Fruit fly (Drosophila melanogaster) whole organism, embryonic: Measurements from ENCODE around the gene CG34408.

Experiments used
- C15 ChIP-seq: fragments of 200-800 bp; sonication (Bioruptor generic); IDR thresholded peaks from 3 replicates; pipeline ENCODE4 v1.3.6; 2022; ENCODE audit warnings: missing biosample characterization, missing genetic modification characterization
- CG10959 ChIP-seq: fragments of 200-800 bp; sonication (Bioruptor generic); IDR thresholded peaks from 2 replicates; pipeline ENCODE4 v1.3.6; 2022; ENCODE audit warnings: missing biosample characterization, missing genetic modification characterization
- CG11085 ChIP-seq: fragments of 200-800 bp; sonication (Bioruptor generic); IDR thresholded peaks from 2 replicates; pipeline ENCODE4 v1.3.6; 2022; ENCODE audit warnings: missing biosample characterization, missing genetic modification characterization
- CG11456 ChIP-seq: fragments of 200-800 bp; sonication (Bioruptor generic); IDR thresholded peaks from 3 replicates; pipeline ENCODE4 v1.3.6; 2022; ENCODE audit warnings: missing biosample characterization, missing genetic modification characterization
- CG12659 ChIP-seq: fragments of 200-800 bp; sonication (Bioruptor generic); optimal IDR thresholded peaks from 3 replicates; lab custom pipeline; 2017; ENCODE audit warnings: mild to moderate bottlenecking, missing biosample characterization, missing genetic modification reagents, missing genetic modification characterization
- CG14441 ChIP-seq: fragments of 200-800 bp; sonication (Bioruptor generic); IDR thresholded peaks from 2 replicates; pipeline ENCODE4 v1.3.6; 2022; ENCODE audit warnings: missing biosample characterization, missing genetic modification characterization
- CG15073 ChIP-seq: fragments of 200-800 bp; sonication (Bioruptor generic); optimal IDR thresholded peaks from 2 replicates; lab custom pipeline; 2016; ENCODE audit warnings: missing biosample characterization, missing genetic modification characterization
- CG1529 ChIP-seq: fragments of 200-800 bp; sonication (Bioruptor generic); optimal IDR thresholded peaks from 3 replicates; lab custom pipeline; 2018; ENCODE audit warnings: missing biosample characterization, missing genetic modification characterization
- CG1602 ChIP-seq: fragments of 200-800 bp; sonication (Bioruptor generic); optimal IDR thresholded peaks from 3 replicates; lab custom pipeline; 2016; ENCODE audit warnings: missing biosample characterization, missing genetic modification characterization
- CG17186 ChIP-seq: fragments of 200-800 bp; sonication (Bioruptor generic); optimal IDR thresholded peaks from 3 replicates; lab custom pipeline; 2017; ENCODE audit warnings: missing biosample characterization, missing genetic modification reagents, missing genetic modification characterization
- CG17328 ChIP-seq: fragments of 200-800 bp; sonication (Bioruptor generic); IDR thresholded peaks from 2 replicates; pipeline ENCODE4 v1.3.6; 2022; ENCODE audit warnings: missing biosample characterization, missing genetic modification characterization
- CG2120 ChIP-seq: fragments of 200-800 bp; sonication (Bioruptor generic); optimal IDR thresholded peaks from 3 replicates; lab custom pipeline; 2016; ENCODE audit warnings: missing biosample characterization, missing genetic modification characterization
- CG31388 ChIP-seq: fragments of 200-800 bp; sonication (Bioruptor generic); optimal IDR thresholded peaks from 2 replicates; lab custom pipeline; 2016; ENCODE audit warnings: missing biosample characterization, missing genetic modification characterization
- CG34376 ChIP-seq: fragments of 200-800 bp; sonication (Bioruptor generic); optimal IDR thresholded peaks from 2 replicates; lab custom pipeline; 2018; ENCODE audit warnings: missing biosample characterization, mild to moderate bottlenecking, missing genetic modification characterization
- CG3847 ChIP-seq: fragments of 200-800 bp; sonication (Bioruptor generic); IDR thresholded peaks from 2 replicates; pipeline ENCODE4 v1.3.6; 2022; ENCODE audit warnings: missing biosample characterization, missing genetic modification characterization
- CG4282 ChIP-seq: fragments of 200-800 bp; sonication (Bioruptor generic); optimal IDR thresholded peaks from 2 replicates; lab custom pipeline; 2016; ENCODE audit warnings: missing biosample characterization, missing genetic modification characterization
- CG6175 ChIP-seq: fragments of 200-800 bp; sonication (Bioruptor generic); IDR thresholded peaks from 3 replicates; pipeline ENCODE4 v1.3.6; 2022; ENCODE audit warnings: missing biosample characterization, missing genetic modification characterization
- CoRest ChIP-seq: fragments of 200-800 bp; sonication (Bioruptor generic); optimal IDR thresholded peaks from 3 replicates; lab custom pipeline; 2018; ENCODE audit warnings: missing biosample characterization, mild to moderate bottlenecking, missing genetic modification characterization, moderate library complexity
- D ChIP-seq, 2 experiments: fragments of 200-800 bp in 1 of 2; fragments of >200 bp in 1 of 2; sonication (Bioruptor generic) in 1 of 2; optimal IDR thresholded peaks; 2 replicates in 1 of 2; 3 replicates in 1 of 2; lab custom pipeline; 2017; ENCODE audit warnings: mild to moderate bottlenecking in 1 of 2, missing biosample characterization in 1 of 2, missing genetic modification characterization in 1 of 2, missing genetic modification reagents in 1 of 2
- Deaf1 ChIP-seq: fragments of 200-800 bp; optimal IDR thresholded peaks from 3 replicates; lab custom pipeline; 2019; ENCODE audit warnings: missing biosample characterization, mild to moderate bottlenecking, missing genetic modification characterization, moderate library complexity
- Ets97D ChIP-seq: fragments of 200-800 bp; sonication (Bioruptor generic); optimal IDR thresholded peaks from 3 replicates; lab custom pipeline; 2016; ENCODE audit warnings: missing biosample characterization, missing genetic modification characterization
- GATAe ChIP-seq: fragments of 200-800 bp; sonication (Bioruptor generic); conservative IDR thresholded peaks from 2 replicates; pipeline ENCODE4 v1.3.6; 2022; ENCODE audit warnings: missing biosample characterization, missing genetic modification characterization
- HLH3B ChIP-seq: fragments of 200-800 bp; sonication (Bioruptor generic); IDR thresholded peaks from 2 replicates; pipeline ENCODE4 v1.3.6; 2022; ENCODE audit warnings: missing biosample characterization, missing genetic modification characterization
- Jarid2 ChIP-seq: fragments of 200-800 bp; sonication (Bioruptor generic); optimal IDR thresholded peaks from 3 replicates; lab custom pipeline; 2017; ENCODE audit warnings: mild to moderate bottlenecking, missing biosample characterization, missing genetic modification reagents, missing genetic modification characterization
- Lhr ChIP-seq: fragments of 200-800 bp; sonication (Bioruptor generic); optimal IDR thresholded peaks from 3 replicates; lab custom pipeline; 2017; ENCODE audit warnings: mild to moderate bottlenecking, missing biosample characterization, missing genetic modification reagents, missing genetic modification characterization
- MTF-1 ChIP-seq: fragments of 200-800 bp; sonication (Bioruptor generic); optimal IDR thresholded peaks from 2 replicates; lab custom pipeline; 2018; ENCODE audit warnings: missing biosample characterization, mild to moderate bottlenecking, missing genetic modification characterization, borderline replicate concordance
- Oaz ChIP-seq: fragments of 200-800 bp; sonication (Bioruptor generic); IDR thresholded peaks from 2 replicates; pipeline ENCODE4 v1.3.6; 2022; ENCODE audit warnings: missing biosample characterization, missing genetic modification characterization
- Sin3A ChIP-seq: fragments of >200 bp; optimal IDR thresholded peaks from 2 replicates; lab custom pipeline; 2018
- TFAM ChIP-seq: fragments of 200-800 bp; sonication (Bioruptor generic); optimal IDR thresholded peaks from 2 replicates; lab custom pipeline; 2017; ENCODE audit warnings: missing biosample characterization, missing genetic modification characterization, inconsistent platforms
- Usf ChIP-seq: fragments of 200-800 bp; sonication (Bioruptor generic); optimal IDR thresholded peaks from 2 replicates; lab custom pipeline; 2017; ENCODE audit warnings: missing genotype, missing biosample characterization, missing genetic modification characterization
- Xrp1 ChIP-seq: fragments of 200-800 bp; sonication (Bioruptor generic); IDR thresholded peaks from 2 replicates; pipeline ENCODE4 v1.3.6; 2022; ENCODE audit warnings: missing biosample characterization, missing genetic modification characterization
- chif ChIP-seq, 2 experiments: fragments of 200-800 bp; sonication (Bioruptor generic); optimal IDR thresholded peaks; 3 replicates each; lab custom pipeline; 2016; ENCODE audit warnings: missing biosample characterization in 2 of 2, missing genetic modification characterization in 2 of 2
- chm ChIP-seq: fragments of 200-800 bp; sonication (Bioruptor generic); IDR thresholded peaks from 2 replicates; pipeline ENCODE4 v1.3.6; 2022; ENCODE audit warnings: missing biosample characterization, missing genetic modification characterization
- crc ChIP-seq: fragments of 200-800 bp; sonication (Bioruptor generic); optimal IDR thresholded peaks from 2 replicates; lab custom pipeline; 2016; ENCODE audit warnings: missing biosample characterization, missing genetic modification characterization
- en ChIP-seq: fragments of 200-800 bp; sonication (Bioruptor generic); optimal IDR thresholded peaks from 2 replicates; lab custom pipeline; 2016; ENCODE audit warnings: missing biosample characterization, missing genetic modification characterization
- ewg ChIP-seq: fragments of 200-800 bp; sonication (Bioruptor generic); optimal IDR thresholded peaks from 3 replicates; lab custom pipeline; 2017; ENCODE audit warnings: mild to moderate bottlenecking, missing biosample characterization, missing genetic modification reagents, missing genetic modification characterization
- hb ChIP-seq: fragments of 200-800 bp; sonication (Bioruptor generic); IDR thresholded peaks from 3 replicates; pipeline ENCODE4 v1.3.6; 2022; ENCODE audit warnings: missing biosample characterization, missing genetic modification characterization; ENCODE audit not compliant: partially characterized antibody
- lov ChIP-seq, 2 experiments: fragments of 200-800 bp in 1 of 2; fragments of >200 bp in 1 of 2; sonication (Bioruptor generic) in 1 of 2; IDR thresholded peaks in 1 of 2; optimal IDR thresholded peaks in 1 of 2; 2 replicates in 1 of 2; 3 replicates in 1 of 2; pipeline versions ENCODE4 v1.3.6 to Lab custom; 2017 to 2022; ENCODE audit warnings: missing biosample characterization in 1 of 2, missing genetic modification characterization in 1 of 2
- maf-S ChIP-seq: fragments of 200-800 bp; sonication (Bioruptor generic); optimal IDR thresholded peaks from 2 replicates; lab custom pipeline; 2016; ENCODE audit warnings: missing biosample characterization, missing genetic modification characterization
- nom ChIP-seq: fragments of 200-800 bp; sonication (Bioruptor generic); optimal IDR thresholded peaks from 2 replicates; lab custom pipeline; 2017; ENCODE audit warnings: missing biosample characterization, missing genetic modification characterization, mild to moderate bottlenecking, moderate library complexity, missing genetic modification reagents
- odd ChIP-seq: fragments of 200-800 bp; sonication (Bioruptor generic); optimal IDR thresholded peaks from 2 replicates; lab custom pipeline; 2017; ENCODE audit warnings: missing biosample characterization, mild to moderate bottlenecking, missing genetic modification characterization
- pan ChIP-seq, 4 experiments: fragments of >200 bp in 3 of 4; fragments of 200-800 bp in 1 of 4; sonication (Bioruptor generic) in 1 of 4; optimal IDR thresholded peaks in 3 of 4; IDR thresholded peaks in 1 of 4; 2 replicates each; pipeline versions ENCODE4 v1.3.6 to Lab custom; 2017 to 2022; ENCODE audit warnings: missing biosample characterization in 2 of 4, missing genetic modification characterization in 2 of 4, mixed read lengths in 1 of 4
- psq ChIP-seq: fragments of 200-800 bp; sonication (Bioruptor generic); optimal IDR thresholded peaks from 2 replicates; lab custom pipeline; 2017; ENCODE audit warnings: missing biosample characterization, missing genetic modification characterization
- pzg ChIP-seq: fragments of 200-800 bp; sonication (Bioruptor generic); optimal IDR thresholded peaks from 3 replicates; lab custom pipeline; 2018; ENCODE audit warnings: missing biosample characterization, mild to moderate bottlenecking, missing genetic modification characterization, moderate library complexity
- sens ChIP-seq: fragments of 200-800 bp; sonication (Bioruptor generic); peaks from one replicate; lab custom pipeline; 2016; ENCODE audit warnings: missing biosample characterization, missing genetic modification characterization
- sens-2 ChIP-seq: fragments of 200-800 bp; sonication (Bioruptor generic); IDR thresholded peaks from 2 replicates; pipeline ENCODE4 v1.3.6; 2022; ENCODE audit warnings: missing biosample characterization, missing genetic modification characterization
- sim ChIP-seq: fragments of 200-800 bp; sonication (Bioruptor generic); IDR thresholded peaks from 2 replicates; pipeline ENCODE4 v1.3.6; 2022; ENCODE audit warnings: missing biosample characterization, missing genetic modification characterization
- sna ChIP-seq: fragments of 200-800 bp; sonication (Bioruptor generic); IDR thresholded peaks from 2 replicates; pipeline ENCODE4 v1.3.6; 2022; ENCODE audit warnings: missing biosample characterization, missing genetic modification characterization; ENCODE audit not compliant: partially characterized antibody
- wor ChIP-seq: fragments of 200-800 bp; sonication (Bioruptor generic); IDR thresholded peaks from 2 replicates; pipeline ENCODE4 v1.3.6; 2022; ENCODE audit warnings: missing biosample characterization, missing genetic modification characterization
- z ChIP-seq: fragments of 200-800 bp; sonication (Bioruptor generic); IDR thresholded peaks from 3 replicates; pipeline ENCODE4 v1.3.6; 2022; ENCODE audit warnings: missing biosample characterization, missing genetic modification characterization

CG34408 gene

DNA sequence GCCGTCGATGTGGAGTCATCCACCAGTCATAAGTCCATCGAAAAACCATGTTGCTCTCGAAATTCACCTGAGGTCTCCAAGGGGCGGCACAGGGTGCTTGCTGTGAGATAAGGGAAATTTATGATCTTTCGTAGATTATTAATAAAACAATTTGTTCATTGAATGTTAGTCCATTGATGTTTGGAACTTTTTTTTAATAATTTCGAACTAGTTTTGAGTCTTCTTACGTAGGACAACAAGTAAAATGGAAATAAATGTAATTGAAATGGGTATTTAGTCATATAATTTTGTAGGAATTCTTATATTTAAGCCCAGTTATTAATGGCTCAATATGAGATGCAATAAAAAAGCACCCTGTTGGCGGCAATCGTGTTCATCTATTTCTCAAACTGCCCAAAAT is 12.6 kb downstream of the CG34408 start (continued):
- TF ChIP-seq psq (GFP tag; lab: Kevin White, UChicago), result peak; percentile 33
- TF ChIP-seq wor (GFP tag; lab: Robert Waterston, UW), result peak; percentile 41; the same call in 1 of the 2 replicates
- TF ChIP-seq CG4282, result no peak
- TF ChIP-seq CG3847 (GFP tag; lab: Robert Waterston, UW), result peak; percentile 50; the same call in 1 of the 2 replicates
- TF ChIP-seq sens (GFP tag; lab: Kevin White, UChicago), result peak; percentile 91
- TF ChIP-seq pan (optimal IDR thresholded peaks at IDR 0.05; lab: Kevin White, UChicago), result no peak
- peak in 1 of 2 experiments; percentile 72 for TF ChIP-seq pan (GFP tag; optimal IDR thresholded peaks at IDR 0.05 in 1 of 2, IDR thresholded peaks at IDR 0.05 in 1 of 2)
- peak; percentile 63 for TF ChIP-seq ewg (GFP tag; lab: Kevin White, UChicago)
- no peak for TF ChIP-seq CG10959 (GFP tag; lab: Robert Waterston, UW)
- TF ChIP-seq Xrp1, result peak; percentile 69
- TF ChIP-seq C15, result no peak
- peak; percentile 88 for TF ChIP-seq CoRest (tag; lab: Kevin White, UChicago)
- peak; percentile 69 for TF ChIP-seq CG1529 (GFP tag; lab: Kevin White, UChicago)
- TF ChIP-seq D (optimal IDR thresholded peaks at IDR 0.05; lab: Kevin White, UChicago), result no peak
- TF ChIP-seq D (GFP tag; optimal IDR thresholded peaks at IDR 0.05; lab: Kevin White, UChicago), result peak; percentile 69
- TF ChIP-seq sens-2 (GFP tag; lab: Robert Waterston, UW), result no peak
- no peak for TF ChIP-seq lov (optimal IDR thresholded peaks at IDR 0.05; lab: Kevin White, UChicago)
- no peak for TF ChIP-seq lov (GFP tag; IDR thresholded peaks at IDR 0.05; lab: Robert Waterston, UW)
- TF ChIP-seq Deaf1 (tag; lab: Kevin White, UChicago), result no peak
- TF ChIP-seq hb (GFP tag; lab: Robert Waterston, UW), result no peak
- no peak for TF ChIP-seq CG31388 (GFP tag; lab: Kevin White, UChicago)
- peak; percentile 81 for TF ChIP-seq odd (GFP tag; lab: Kevin White, UChicago)
- peak; percentile 54 to 60 for TF ChIP-seq chif (GFP tag; optimal IDR thresholded peaks at IDR 0.05; lab: Kevin White, UChicago)
- no peak for TF ChIP-seq CG11085 (GFP tag; lab: Robert Waterston, UW)
- TF ChIP-seq GATAe (GFP tag; lab: Robert Waterston, UW), result no peak
- TF ChIP-seq CG15073, result no peak
- TF ChIP-seq HLH3B, result peak; percentile 53
- TF ChIP-seq chm (GFP tag; lab: Robert Waterston, UW), result no peak; the same call in 1 of the 2 replicates
- no peak for TF ChIP-seq sim
- no peak for TF ChIP-seq pzg (GFP tag; lab: Kevin White, UChicago)
- peak; percentile 54 for TF ChIP-seq CG17328 (GFP tag; lab: Robert Waterston, UW)
- no peak for TF ChIP-seq Ets97D (GFP tag; lab: Kevin White, UChicago)
- no peak for TF ChIP-seq CG17186 (GFP tag; lab: Kevin White, UChicago)
- no peak for TF ChIP-seq Oaz
- peak; percentile 77 for TF ChIP-seq CG2120 (GFP tag; lab: Kevin White, UChicago)
- no peak for TF ChIP-seq CG6175 (GFP tag; lab: Robert Waterston, UW)
- TF ChIP-seq Jarid2 (GFP tag; lab: Kevin White, UChicago), result no peak
- TF ChIP-seq Lhr, result peak; percentile 6
- TF ChIP-seq CG11456 (GFP tag; lab: Robert Waterston, UW), result no peak
- peak; percentile 42 for TF ChIP-seq maf-S (GFP tag; lab: Kevin White, UChicago)
- no peak for TF ChIP-seq sna (GFP tag; lab: Robert Waterston, UW)
- peak; percentile 6 for TF ChIP-seq CG34376 (GFP tag; lab: Kevin White, UChicago)
- peak; percentile 33 for TF ChIP-seq crc (GFP tag; lab: Kevin White, UChicago)
- TF ChIP-seq Usf, result peak; percentile 45
- no peak for TF ChIP-seq TFAM (GFP tag; lab: Kevin White, UChicago)
- peak; percentile 71 for TF ChIP-seq CG14441 (GFP tag; lab: Robert Waterston, UW)
- TF ChIP-seq CG12659 (GFP tag; lab: Kevin White, UChicago), result peak; percentile 86
- TF ChIP-seq MTF-1 (GFP tag; lab: Kevin White, UChicago), result peak; percentile 26
- TF ChIP-seq en (GFP tag; lab: Kevin White, UChicago), result peak; percentile 8
- peak; percentile 43 for TF ChIP-seq CG1602 (GFP tag; lab: Kevin White, UChicago)
- TF ChIP-seq Sin3A, result no peak
- TF ChIP-seq z, result no peak
- TF ChIP-seq nom, result no peak
